Fruit fly (Drosophila melanogaster) whole organism, embryonic: Measurements from ENCODE around the gene tay.

Experiments used
- Aef1 ChIP-seq: fragments of 200-800 bp; sonication (Bioruptor generic); IDR thresholded peaks from 3 replicates; pipeline ENCODE4 v1.3.6; 2022; ENCODE audit warnings: missing biosample characterization, missing genetic modification characterization
- Awh ChIP-seq: fragments of 200-800 bp; sonication (Bioruptor generic); IDR thresholded peaks from 2 replicates; pipeline ENCODE4, ENCODE4 v1.3.6; 2022; ENCODE audit warnings: missing biosample characterization, missing genetic modification characterization
- BEAF-32 ChIP-seq: fragments of 200-800 bp; sonication (Bioruptor generic); optimal IDR thresholded peaks from 3 replicates; lab custom pipeline; 2017; ENCODE audit warnings: missing biosample characterization, missing genetic modification characterization, mild to moderate bottlenecking, moderate library complexity, missing genetic modification reagents
- CG10366 ChIP-seq: fragments of 200-800 bp; sonication (Bioruptor generic); IDR thresholded peaks from 2 replicates; pipeline ENCODE4 v1.3.6; 2022; ENCODE audit warnings: missing biosample characterization, missing genetic modification characterization
- CG10959 ChIP-seq: fragments of 200-800 bp; sonication (Bioruptor generic); IDR thresholded peaks from 2 replicates; pipeline ENCODE4 v1.3.6; 2022; ENCODE audit warnings: missing biosample characterization, missing genetic modification characterization
- CG11093 ChIP-seq: fragments of 200-800 bp; sonication (Bioruptor generic); IDR thresholded peaks from 3 replicates; pipeline ENCODE4 v1.3.6; 2022; ENCODE audit warnings: missing biosample characterization, missing genetic modification characterization
- CG11504 ChIP-seq: fragments of 200-800 bp; sonication (Bioruptor generic); optimal IDR thresholded peaks from 3 replicates; lab custom pipeline; 2019; ENCODE audit warnings: missing biosample characterization, mild to moderate bottlenecking, missing genetic modification characterization, moderate library complexity
- CG1233 ChIP-seq: fragments of 200-800 bp; sonication (Bioruptor generic); optimal IDR thresholded peaks from 4 replicates; lab custom pipeline; 2018; ENCODE audit warnings: missing biosample characterization, mild to moderate bottlenecking, missing genetic modification characterization
- CG13123 ChIP-seq: fragments of 200-800 bp; sonication (Bioruptor generic); optimal IDR thresholded peaks from 2 replicates; lab custom pipeline; 2016; ENCODE audit warnings: missing biosample characterization, missing genetic modification characterization
- CG13775 ChIP-seq: fragments of 200-800 bp; sonication (Bioruptor generic); optimal IDR thresholded peaks from 3 replicates; lab custom pipeline; 2017; ENCODE audit warnings: missing biosample characterization, mild to moderate bottlenecking, missing genetic modification characterization
- CG14710 ChIP-seq: fragments of 200-800 bp; sonication (Bioruptor generic); optimal IDR thresholded peaks from 3 replicates; lab custom pipeline; 2019; ENCODE audit warnings: missing biosample characterization, mild to moderate bottlenecking, missing genetic modification characterization, moderate library complexity
- CG30403 ChIP-seq: fragments of 200-800 bp; sonication (Bioruptor generic); optimal IDR thresholded peaks from 3 replicates; lab custom pipeline; 2016; ENCODE audit warnings: missing biosample characterization, missing genetic modification characterization
- CG3838 ChIP-seq: fragments of 200-800 bp; sonication (Bioruptor generic); optimal IDR thresholded peaks from 3 replicates; lab custom pipeline; 2016; ENCODE audit warnings: missing biosample characterization, missing genetic modification characterization
- CG7372 ChIP-seq: fragments of 200-800 bp; sonication (Bioruptor generic); IDR thresholded peaks from 2 replicates; pipeline ENCODE4 v1.3.6; 2022; ENCODE audit warnings: missing biosample characterization, missing genetic modification characterization
- CG8944 ChIP-seq: fragments of 200-800 bp; sonication (Bioruptor generic); optimal IDR thresholded peaks from 3 replicates; lab custom pipeline; 2016; ENCODE audit warnings: missing biosample characterization, missing genetic modification characterization
- Chrac-16 ChIP-seq: fragments of 200-800 bp; sonication (Bioruptor generic); optimal IDR thresholded peaks from 3 replicates; lab custom pipeline; 2016; ENCODE audit warnings: missing biosample characterization, missing genetic modification characterization
- E2f2 ChIP-seq: fragments of 200-800 bp; sonication (Bioruptor generic); IDR thresholded peaks from 2 replicates; pipeline ENCODE4 v1.3.6; 2022; ENCODE audit warnings: missing biosample characterization, missing genetic modification characterization
- ERR ChIP-seq: fragments of 200-800 bp; sonication (Bioruptor generic); optimal IDR thresholded peaks from 2 replicates; lab custom pipeline; 2016; ENCODE audit warnings: missing biosample characterization, missing genetic modification characterization
- Ets97D ChIP-seq: fragments of 200-800 bp; sonication (Bioruptor generic); optimal IDR thresholded peaks from 3 replicates; lab custom pipeline; 2016; ENCODE audit warnings: missing biosample characterization, missing genetic modification characterization
- H2.0 ChIP-seq: fragments of 200-800 bp; sonication (Bioruptor generic); IDR thresholded peaks from 2 replicates; pipeline ENCODE4 v1.3.6; 2022; ENCODE audit warnings: missing biosample characterization, missing genetic modification characterization
- HmgD ChIP-seq: fragments of 200-800 bp; sonication (Bioruptor generic); optimal IDR thresholded peaks from 3 replicates; lab custom pipeline; 2016; ENCODE audit warnings: missing biosample characterization, missing genetic modification characterization
- Hr3 ChIP-seq: fragments of 200-800 bp; sonication (Bioruptor generic); optimal IDR thresholded peaks from 3 replicates; lab custom pipeline; 2016; ENCODE audit warnings: missing biosample characterization, missing genetic modification characterization
- Jarid2 ChIP-seq: fragments of 200-800 bp; sonication (Bioruptor generic); optimal IDR thresholded peaks from 3 replicates; lab custom pipeline; 2017; ENCODE audit warnings: mild to moderate bottlenecking, missing biosample characterization, missing genetic modification reagents, missing genetic modification characterization
- Lhr ChIP-seq: fragments of 200-800 bp; sonication (Bioruptor generic); optimal IDR thresholded peaks from 3 replicates; lab custom pipeline; 2017; ENCODE audit warnings: mild to moderate bottlenecking, missing biosample characterization, missing genetic modification reagents, missing genetic modification characterization
- Lpt ChIP-seq: fragments of >200 bp; optimal IDR thresholded peaks from 2 replicates; lab custom pipeline; 2018; ENCODE audit warnings: missing biosample characterization, missing genetic modification characterization
- Meics ChIP-seq: fragments of 200-800 bp; sonication (Bioruptor generic); optimal IDR thresholded peaks from 2 replicates; lab custom pipeline; 2017; ENCODE audit warnings: missing biosample characterization, mild to moderate bottlenecking, missing genetic modification characterization
- NC2β ChIP-seq: fragments of 200-800 bp; sonication (Bioruptor generic); optimal IDR thresholded peaks from 2 replicates; lab custom pipeline; 2016; ENCODE audit warnings: missing biosample characterization, missing genetic modification characterization
- Poxn ChIP-seq: fragments of 200-800 bp; sonication (Bioruptor generic); IDR thresholded peaks from 2 replicates; pipeline ENCODE4 v1.3.6; 2022; ENCODE audit warnings: missing biosample characterization, missing genetic modification characterization
- Ravus ChIP-seq: fragments of 200-800 bp; sonication (Bioruptor generic); IDR thresholded peaks from 2 replicates; pipeline ENCODE4 v1.3.6; 2022; ENCODE audit warnings: missing biosample characterization, missing genetic modification characterization
- Scr ChIP-seq: fragments of 200-800 bp; sonication (Bioruptor generic); IDR thresholded peaks from 2 replicates; pipeline ENCODE4 v1.3.6; 2022; ENCODE audit warnings: missing biosample characterization, missing genetic modification characterization; ENCODE audit not compliant: partially characterized antibody
- Stat92E ChIP-seq, 3 experiments: fragments of >200 bp in 2 of 3; fragments of 200-800 bp in 1 of 3; sonication (Bioruptor generic) in 1 of 3; optimal IDR thresholded peaks; 2 replicates each; lab custom pipeline; 2017 to 2019; ENCODE audit warnings: missing biosample characterization in 3 of 3, missing genetic modification characterization in 3 of 3, mild to moderate bottlenecking in 1 of 3, moderate library complexity in 1 of 3
- YL-1 ChIP-seq: fragments of 200-800 bp; sonication (Bioruptor generic); optimal IDR thresholded peaks from 3 replicates; lab custom pipeline; 2017; ENCODE audit warnings: missing biosample characterization, mild to moderate bottlenecking, missing genetic modification characterization
- bigmax ChIP-seq: fragments of 200-800 bp; sonication (Bioruptor generic); optimal IDR thresholded peaks from 2 replicates; lab custom pipeline; 2018; ENCODE audit warnings: missing biosample characterization, mild to moderate bottlenecking, missing genetic modification characterization
- btn ChIP-seq: fragments of 200-800 bp; sonication (Bioruptor generic); optimal IDR thresholded peaks from 2 replicates; lab custom pipeline; 2016; ENCODE audit warnings: missing biosample characterization, missing genetic modification characterization
- danr ChIP-seq: fragments of 200-800 bp; sonication (Bioruptor generic); IDR thresholded peaks from 2 replicates; pipeline ENCODE4 v1.3.6; 2022; ENCODE audit warnings: missing biosample characterization, missing genetic modification characterization
- disco-r ChIP-seq: fragments of 200-800 bp; sonication (Bioruptor generic); optimal IDR thresholded peaks from 2 replicates; lab custom pipeline; 2016; ENCODE audit warnings: missing biosample characterization, missing genetic modification characterization
- dysf ChIP-seq: fragments of 200-800 bp; sonication (Bioruptor generic); IDR thresholded peaks from 3 replicates; pipeline ENCODE4 v1.3.6; 2022; ENCODE audit warnings: missing biosample characterization, missing genetic modification characterization
- fu2 ChIP-seq: fragments of 200-800 bp; sonication (Bioruptor generic); optimal IDR thresholded peaks from 2 replicates; lab custom pipeline; 2016; ENCODE audit warnings: missing biosample characterization, missing genetic modification characterization
- gcm ChIP-seq: fragments of 200-800 bp; sonication (Bioruptor generic); optimal IDR thresholded peaks from 2 replicates; lab custom pipeline; 2019; ENCODE audit warnings: missing biosample characterization, mild to moderate bottlenecking, missing genetic modification characterization, moderate library complexity
- gsb-n ChIP-seq: fragments of 200-800 bp; sonication (Bioruptor generic); optimal IDR thresholded peaks from 3 replicates; lab custom pipeline; 2018; ENCODE audit warnings: missing biosample characterization, mild to moderate bottlenecking, missing genetic modification characterization
- ken ChIP-seq: fragments of 200-800 bp; sonication (Bioruptor generic); IDR thresholded peaks from 3 replicates; pipeline ENCODE4 v1.3.6; 2022; ENCODE audit warnings: missing biosample characterization, missing genetic modification characterization
- mirr ChIP-seq: fragments of 200-800 bp; sonication (Bioruptor generic); optimal IDR thresholded peaks from 3 replicates; lab custom pipeline; 2018; ENCODE audit warnings: missing biosample characterization, mild to moderate bottlenecking, missing genetic modification characterization
- phol ChIP-seq: fragments of 200-800 bp; sonication (Bioruptor generic); optimal IDR thresholded peaks from 3 replicates; lab custom pipeline; 2018; ENCODE audit warnings: missing biosample characterization, mild to moderate bottlenecking, missing genetic modification characterization, moderate library complexity
- prd ChIP-seq, 3 experiments: fragments of >200 bp in 2 of 3; fragments of 200-800 bp in 1 of 3; sonication (Bioruptor generic) in 1 of 3; optimal IDR thresholded peaks in 2 of 3; IDR thresholded peaks in 1 of 3; 2 replicates in 2 of 3; 3 replicates in 1 of 3; pipeline versions ENCODE4 v1.3.6 to Lab custom; 2017 to 2022; ENCODE audit warnings: missing biosample characterization in 1 of 3, missing genetic modification characterization in 1 of 3
- rib ChIP-seq: fragments of 200-800 bp; sonication (Bioruptor generic); IDR thresholded peaks from 2 replicates; pipeline ENCODE4 v1.3.6; 2022; ENCODE audit warnings: missing biosample characterization, missing genetic modification characterization
- sens-2 ChIP-seq: fragments of 200-800 bp; sonication (Bioruptor generic); IDR thresholded peaks from 2 replicates; pipeline ENCODE4 v1.3.6; 2022; ENCODE audit warnings: missing biosample characterization, missing genetic modification characterization
- sima ChIP-seq: fragments of 200-800 bp; sonication (Bioruptor generic); optimal IDR thresholded peaks from 2 replicates; lab custom pipeline; 2016; ENCODE audit warnings: missing biosample characterization, missing genetic modification characterization
- sna ChIP-seq: fragments of 200-800 bp; sonication (Bioruptor generic); IDR thresholded peaks from 2 replicates; pipeline ENCODE4 v1.3.6; 2022; ENCODE audit warnings: missing biosample characterization, missing genetic modification characterization; ENCODE audit not compliant: partially characterized antibody
- tio ChIP-seq: fragments of 200-800 bp; sonication (Bioruptor generic); optimal IDR thresholded peaks from 2 replicates; lab custom pipeline; 2017; ENCODE audit warnings: missing biosample characterization, missing genetic modification characterization, inconsistent platforms
- ttk ChIP-seq: fragments of 200-800 bp; sonication (Bioruptor generic); IDR thresholded peaks from 2 replicates; pipeline ENCODE4 v2.1.2; 2022; ENCODE audit warnings: missing biosample characterization, missing genetic modification characterization
- zen2 ChIP-seq: fragments of 200-800 bp; sonication (Bioruptor generic); IDR thresholded peaks from 3 replicates; pipeline ENCODE4 v1.3.6; 2022; ENCODE audit warnings: missing biosample characterization, missing genetic modification characterization; ENCODE audit not compliant: partially characterized antibody

tay gene

DNA sequence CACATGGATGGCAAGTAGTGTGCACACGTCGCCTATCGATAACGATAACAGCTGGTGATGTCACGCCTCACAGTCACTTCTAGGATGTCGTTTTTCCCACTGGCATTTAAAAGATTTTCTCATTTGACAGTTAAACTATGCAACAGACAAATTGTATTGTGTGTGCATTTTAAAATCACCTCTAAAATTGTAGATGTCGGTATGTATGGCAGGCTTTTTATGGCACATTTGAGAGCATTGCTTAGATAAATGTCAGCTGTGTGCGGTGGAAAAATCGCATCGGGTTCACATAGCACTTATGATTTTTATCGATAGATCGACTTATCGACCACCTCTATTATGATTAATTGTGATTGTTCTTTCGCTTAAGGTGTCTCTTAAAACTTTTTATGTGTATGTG, 43.0 kb downstream of the tay start, which contains the start of the genes ArgRS and CG8578 (continued):
- peak; percentile 63; the same call in 2 of the 3 replicates for TF ChIP-seq Aef1 (GFP tag; lab: Robert Waterston, UW)
- peak; percentile 93 for TF ChIP-seq BEAF-32 (GFP tag; lab: Kevin White, UChicago)
- no peak for TF ChIP-seq ken (GFP tag; lab: Robert Waterston, UW)
- no peak for TF ChIP-seq Meics (GFP tag; lab: Kevin White, UChicago)
- no peak for TF ChIP-seq disco-r (GFP tag; lab: Kevin White, UChicago)
- TF ChIP-seq mirr (GFP tag; lab: Kevin White, UChicago) = no peak
- no peak for TF ChIP-seq rib (GFP tag; lab: Robert Waterston, UW)
- TF ChIP-seq sens-2 (GFP tag; lab: Robert Waterston, UW) = no peak
- TF ChIP-seq CG11504 = no peak
- TF ChIP-seq E2f2 (GFP tag; lab: Robert Waterston, UW) = peak; percentile 38; the same call in 1 of the 2 replicates
- TF ChIP-seq CG10959 (GFP tag; lab: Robert Waterston, UW) = no peak
- no peak for TF ChIP-seq gcm (GFP tag; lab: Kevin White, UChicago)
- no peak for TF ChIP-seq Lpt
- TF ChIP-seq Ravus (GFP tag; lab: Robert Waterston, UW) = no peak
- TF ChIP-seq CG11093 = peak; percentile 71; the same call in 2 of the 3 replicates
- peak; percentile 27 for TF ChIP-seq Chrac-16 (GFP tag; lab: Kevin White, UChicago)
- no peak for TF ChIP-seq H2.0
- no peak for TF ChIP-seq tio (GFP tag; lab: Kevin White, UChicago)
- peak; percentile 84; the same call in 1 of the 3 replicates for TF ChIP-seq dysf (GFP tag; lab: Robert Waterston, UW)
- peak; percentile 7 for TF ChIP-seq CG8944 (GFP tag; lab: Kevin White, UChicago)
- no peak for TF ChIP-seq btn (GFP tag; lab: Kevin White, UChicago)
- TF ChIP-seq CG13775 = peak; percentile 10
- peak; percentile 73 for TF ChIP-seq Ets97D (GFP tag; lab: Kevin White, UChicago)
- TF ChIP-seq prd (optimal IDR thresholded peaks at IDR 0.05; lab: Kevin White, UChicago) = no peak
- TF ChIP-seq prd (GFP tag; IDR thresholded peaks at IDR 0.05; lab: Robert Waterston, UW) = peak; percentile 85
- peak; percentile 77 for TF ChIP-seq CG7372 (GFP tag; lab: Robert Waterston, UW)
- TF ChIP-seq phol (tag; lab: Kevin White, UChicago) = peak; percentile 60
- peak; percentile 88 for TF ChIP-seq Scr (GFP tag; lab: Robert Waterston, UW)
- no peak for TF ChIP-seq bigmax (GFP tag; lab: Kevin White, UChicago)
- TF ChIP-seq zen2 (GFP tag; lab: Robert Waterston, UW) = no peak; the same call in 2 of the 3 replicates
- no peak for TF ChIP-seq Poxn (GFP tag; lab: Robert Waterston, UW)
- no peak for TF ChIP-seq gsb-n (tag; lab: Kevin White, UChicago)
- no peak for TF ChIP-seq Jarid2
- TF ChIP-seq sna (GFP tag; lab: Robert Waterston, UW) = peak; percentile 77
- TF ChIP-seq NC2β (GFP tag; lab: Kevin White, UChicago) = peak; percentile 30
- TF ChIP-seq fu2 (GFP tag; lab: Kevin White, UChicago) = peak; percentile 38
- TF ChIP-seq CG30403 (GFP tag; lab: Kevin White, UChicago) = peak; percentile 46
- no peak for TF ChIP-seq danr
- peak; percentile 34 for TF ChIP-seq YL-1
- 0 out of 2 replicates have a peak, but pooled peaks have one; percentile 51 for TF ChIP-seq CG10366
- TF ChIP-seq Hr3 (GFP tag; lab: Kevin White, UChicago) = peak; percentile 24
- no peak for TF ChIP-seq Awh (GFP tag; lab: Robert Waterston, UW)
- TF ChIP-seq sima = peak; percentile 29
- TF ChIP-seq ttk = 0 out of 2 replicates have a peak, but pooled peaks have one; percentile 61
- TF ChIP-seq CG14710 (tag; lab: Kevin White, UChicago) = peak; percentile 64
- no peak for TF ChIP-seq CG3838
- TF ChIP-seq Stat92E (GFP tag; optimal IDR thresholded peaks at IDR 0.05; lab: Kevin White, UChicago) = no peak
- TF ChIP-seq ERR (GFP tag; lab: Kevin White, UChicago) = peak; percentile 80
- no peak for TF ChIP-seq CG13123
- TF ChIP-seq CG1233 = peak; percentile 71
- peak; percentile 30 for TF ChIP-seq Lhr
- peak; percentile 29 for TF ChIP-seq HmgD (GFP tag; lab: Kevin White, UChicago)
